Fruit fly (Drosophila melanogaster): ENCODE measurements around the gene CG32240.

DNA sequence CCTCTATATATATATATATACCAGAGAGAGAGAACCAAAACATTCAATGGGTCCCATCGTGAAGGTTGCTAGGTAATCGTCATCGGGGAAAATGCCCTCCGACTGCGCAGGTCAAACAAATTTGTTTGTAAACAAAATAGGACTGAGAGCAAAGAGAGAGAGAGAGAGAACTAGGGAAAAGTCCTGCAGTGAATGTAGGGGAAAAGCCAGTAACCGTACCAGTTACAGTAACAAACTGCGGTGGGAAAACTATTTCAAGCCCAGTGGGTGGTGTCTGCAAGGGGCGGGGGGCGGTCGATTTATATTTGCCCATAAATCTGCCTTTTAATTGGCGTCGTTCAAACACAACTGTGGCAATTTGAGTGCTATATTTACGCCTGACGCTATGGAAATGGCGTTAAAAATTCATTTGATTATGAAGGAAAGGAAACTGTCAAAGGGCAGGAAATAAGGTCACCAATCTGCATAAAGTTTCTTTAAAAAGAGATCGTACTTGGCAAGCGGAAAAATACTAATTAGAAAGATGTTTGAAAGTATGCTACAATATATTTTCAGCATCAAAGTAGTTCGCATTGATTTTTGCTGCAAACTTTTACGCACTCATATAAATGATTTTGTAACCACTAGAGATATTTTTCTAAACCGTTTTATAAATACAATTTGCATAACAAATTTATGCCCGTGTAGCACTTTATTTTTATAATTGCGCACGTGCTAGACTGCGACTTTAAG lies 28.6 kb upstream of the CG32240 start:
- TF ChIP-seq lola (GFP tag; optimal IDR thresholded peaks at IDR 0.05) = no peak
- TF ChIP-seq zen (tag; optimal IDR thresholded peaks at IDR 0.05) = peak; percentile 40
- TF ChIP-seq gsb-n (tag; optimal IDR thresholded peaks at IDR 0.05) = no peak
- TF ChIP-seq wek (GFP tag; optimal IDR thresholded peaks at IDR 0.05) = no peak
- no peak for TF ChIP-seq Atf3 (GFP tag; optimal IDR thresholded peaks at IDR 0.05)
- TF ChIP-seq CG8089 (GFP tag; optimal IDR thresholded peaks at IDR 0.05) = no peak
- no peak for TF ChIP-seq YL-1 (GFP tag; optimal IDR thresholded peaks at IDR 0.05)
- TF ChIP-seq chinmo (GFP tag; IDR thresholded peaks at IDR 0.05; ENCODE audit: partially characterized antibody) = peak; percentile 48; the same call in 1 of the 4 replicates
- no peak for TF ChIP-seq pan (optimal IDR thresholded peaks at IDR 0.05)
- TF ChIP-seq pan (GFP tag; optimal IDR thresholded peaks at IDR 0.05 in 1 of 2, IDR thresholded peaks at IDR 0.05 in 1 of 2) = no peak
- TF ChIP-seq sug (tag; optimal IDR thresholded peaks at IDR 0.05) = no peak
- TF ChIP-seq CG4730 (GFP tag; IDR thresholded peaks at IDR 0.05) = no peak
- no peak for TF ChIP-seq Nf-YC (tag; optimal IDR thresholded peaks at IDR 0.05)
- no peak for TF ChIP-seq NfI (GFP tag; optimal IDR thresholded peaks at IDR 0.05)
- no peak for TF ChIP-seq sc (optimal IDR thresholded peaks at IDR 0.05)
- no peak for TF ChIP-seq sc (GFP tag; optimal IDR thresholded peaks at IDR 0.05)

All from whole organism, embryonic.